Fruit fly (Drosophila melanogaster): ENCODE data around the gene lds.

Gene lds

DNA sequence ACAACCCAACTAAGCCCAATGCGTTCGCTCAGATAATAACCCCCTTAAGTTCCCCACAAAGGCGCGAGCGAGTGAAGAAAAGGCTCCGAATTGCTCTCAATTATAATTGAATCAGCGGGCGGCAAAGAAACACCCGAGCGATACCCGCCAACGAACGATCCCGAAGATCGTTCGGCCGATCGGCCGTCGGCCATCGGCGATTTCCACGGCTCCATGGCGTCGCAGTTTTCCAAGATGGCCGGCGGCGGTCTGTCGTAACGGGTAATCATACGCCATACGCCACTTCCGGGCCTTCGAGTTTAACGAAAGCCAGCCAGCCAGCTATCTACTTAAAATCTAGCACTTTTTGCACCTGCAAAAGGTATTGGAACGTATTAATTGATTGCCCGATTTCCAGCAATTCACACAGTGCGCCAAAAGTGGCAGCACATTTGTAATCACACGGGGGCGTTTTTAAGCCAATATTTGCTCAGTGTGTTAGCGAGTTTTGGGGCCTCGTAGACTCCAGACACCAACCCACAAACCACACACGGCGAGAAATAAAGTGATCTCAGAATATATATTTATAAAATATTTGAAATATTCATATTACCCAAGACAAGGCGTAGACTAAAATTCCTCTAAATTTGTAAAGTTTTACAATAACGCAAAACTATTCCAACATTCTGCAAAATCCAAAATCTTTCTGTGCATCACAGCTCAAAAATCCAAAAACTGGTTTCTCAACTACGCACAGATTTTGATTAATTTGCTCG, 27.8 kb upstream of the lds start (continued):
- TF ChIP-seq Sox102F (GFP tag; optimal IDR thresholded peaks at IDR 0.05) (peak; percentile 2), h (optimal IDR thresholded peaks at IDR 0.05) (no peak), run (tag; optimal IDR thresholded peaks at IDR 0.05) (no peak), CG33213 (GFP tag; optimal IDR thresholded peaks at IDR 0.05) (no peak), gfzf (GFP tag; optimal IDR thresholded peaks at IDR 0.05) (no peak), gcm2 (GFP tag; optimal IDR thresholded peaks at IDR 0.05) (no peak), dm (GFP tag; optimal IDR thresholded peaks at IDR 0.05) (no peak), Opbp (GFP tag; IDR thresholded peaks at IDR 0.05; ENCODE audit: partially characterized antibody) (no peak), org-1 (GFP tag; optimal IDR thresholded peaks at IDR 0.05) (no peak), dati (GFP tag; IDR thresholded peaks at IDR 0.05) (no peak), zen2 (GFP tag; IDR thresholded peaks at IDR 0.05; ENCODE audit: partially characterized antibody) (no peak), bab2 (GFP tag; optimal IDR thresholded peaks at IDR 0.05) (no peak), repo (GFP tag; optimal IDR thresholded peaks at IDR 0.05) (no peak), CG17612 (GFP tag; IDR thresholded peaks at IDR 0.05) (no peak), CG30403 (GFP tag; optimal IDR thresholded peaks at IDR 0.05) (no peak), HHEX (GFP tag; optimal IDR thresholded peaks at IDR 0.05) (peak; percentile 7), HLH4C (GFP tag; IDR thresholded peaks at IDR 0.05; ENCODE audit: partially characterized antibody) (no peak), cato (GFP tag; optimal IDR thresholded peaks at IDR 0.05; ENCODE audit: borderline replicate concordance) (no peak), danr (GFP tag; IDR thresholded peaks at IDR 0.05) (no peak), CG11085 (GFP tag; IDR thresholded peaks at IDR 0.05) (peak; percentile 58; the same call in 1 of the 2 replicates), Dbx (GFP tag; IDR thresholded peaks at IDR 0.05) (peak; percentile 79), CG11560 (tag; IDR thresholded peaks at IDR 0.05) (peak; percentile 58; the same call in 2 of the 3 replicates), Spps (tag; optimal IDR thresholded peaks at IDR 0.05) (no peak), CG10543 (GFP tag; optimal IDR thresholded peaks at IDR 0.05) (peak; percentile 69), ash1 (GFP tag; optimal IDR thresholded peaks at IDR 0.05) (no peak), sisA (GFP tag; IDR thresholded peaks at IDR 0.05) (peak; percentile 54; the same call in 1 of the 2 replicates), sens-2 (GFP tag; IDR thresholded peaks at IDR 0.05) (no peak), Bteb2 (GFP tag; optimal IDR thresholded peaks at IDR 0.05) (no peak), otp (GFP tag; IDR thresholded peaks at IDR 0.05) (no peak), sc (optimal IDR thresholded peaks at IDR 0.05) (no peak), sc (GFP tag; optimal IDR thresholded peaks at IDR 0.05) (no peak), CG18476 (GFP tag; optimal IDR thresholded peaks at IDR 0.05) (no peak), ttk (GFP tag; IDR thresholded peaks at IDR 0.05) (peak; percentile 32; the same call in 1 of the 2 replicates), gsb-n (tag; optimal IDR thresholded peaks at IDR 0.05) (no peak), unc-4 (GFP tag; IDR thresholded peaks at IDR 0.05; ENCODE audit: partially characterized antibody) (no peak), CG4282 (GFP tag; optimal IDR thresholded peaks at IDR 0.05) (no peak), lilli (GFP tag; optimal IDR thresholded peaks at IDR 0.05) (peak; percentile 41), bowl (GFP tag; IDR thresholded peaks at IDR 0.05) (no peak), CG6813 (GFP tag; optimal IDR thresholded peaks at IDR 0.05) (peak; percentile 13), CG1233 (GFP tag; optimal IDR thresholded peaks at IDR 0.05) (no peak), CTCF (GFP tag; optimal IDR thresholded peaks at IDR 0.05) (no peak), CG12071 (GFP tag; optimal IDR thresholded peaks at IDR 0.05) (no peak), zen (tag; optimal IDR thresholded peaks at IDR 0.05) (no peak), ap (GFP tag; IDR thresholded peaks at IDR 0.05) (no peak), dpn (GFP tag; optimal IDR thresholded peaks at IDR 0.05) (no peak), tap (tag; optimal IDR thresholded peaks at IDR 0.05) (peak; percentile 56), klu (GFP tag; IDR thresholded peaks at IDR 0.05) (0 out of 2 replicates have a peak, but pooled peaks have one; percentile 32), ci (GFP tag; IDR thresholded peaks at IDR 0.05) (peak; percentile 63; the same call in 2 of the 3 replicates), CG15514 (GFP tag; optimal IDR thresholded peaks at IDR 0.05) (peak; percentile 29), dmrt11E (tag; optimal IDR thresholded peaks at IDR 0.05) (no peak), emc (GFP tag; optimal IDR thresholded peaks at IDR 0.05) (no peak)

Measured in whole organism, embryonic.